Fruit fly (Drosophila melanogaster): ENCODE data around the gene CG13723.

- TF ChIP-seq CG8478 (optimal IDR thresholded peaks at IDR 0.05) = no peak
- TF ChIP-seq CTCF (optimal IDR thresholded peaks at IDR 0.05) = no peak
These were observed 48.0 kb upstream of the CG13723 start for dm6 chr3L:17216263-17216662.
